Worm (Caenorhabditis elegans): ENCODE data around the gene Y61B8B.3.

Y61B8B.3 gene

ce11 chrV:17312386-17312785, at the start of gene Y61B8B.3:
Gene Y61B8B.3 (minus strand): TSS chrV:17312486.
- no peak for TF ChIP-seq W03F9.2 (tag; optimal IDR thresholded peaks at IDR 0.05)
- TF ChIP-seq him-1 (tag; optimal IDR thresholded peaks at IDR 0.05): no peak

ce11 chrV:17352827-17353373, 40.6 kb upstream of the Y61B8B.3 start, which contains the start of the genes fbxa-134 and F47H4.2:
Gene fbxa-134 (minus strand): TSS chrV:17352870.
Gene F47H4.2 (plus strand): TSS chrV:17353323.
- TF ChIP-seq him-1 (tag; optimal IDR thresholded peaks at IDR 0.05): no peak
- TF ChIP-seq W03F9.2 (tag; optimal IDR thresholded peaks at IDR 0.05): peak; percentile 14

ce11 chrV:17350093-17350492, 37.8 kb upstream of the Y61B8B.3 start, which contains the start of gene lsy-27:
Gene lsy-27 (minus strand): TSS chrV:17350193.
- TF ChIP-seq dao-5 (tag; optimal IDR thresholded peaks at IDR 0.05) (no peak), W03F9.2 (tag; optimal IDR thresholded peaks at IDR 0.05) (no peak), him-1 (tag; optimal IDR thresholded peaks at IDR 0.05) (no peak)

- no peak for TF ChIP-seq W03F9.2 (tag; optimal IDR thresholded peaks at IDR 0.05)
- TF ChIP-seq dao-5 (tag; optimal IDR thresholded peaks at IDR 0.05): no peak
- no peak for TF ChIP-seq him-1 (tag; optimal IDR thresholded peaks at IDR 0.05)
Measured at ce11 chrV:17347602-17348001, 35.3 kb upstream of the Y61B8B.3 start, which contains the start of gene skr-5. Gene skr-5 (plus strand): TSS chrV:17347902.

- TF ChIP-seq W03F9.2 (tag; optimal IDR thresholded peaks at IDR 0.05) (no peak), him-1 (tag; optimal IDR thresholded peaks at IDR 0.05) (no peak), dao-5 (tag; optimal IDR thresholded peaks at IDR 0.05) (no peak)
Measured at ce11 chrV:17344876-17345275, 32.6 kb upstream of the Y61B8B.3 start, which contains the start of the genes fbxa-188 and fbxa-189. Gene fbxa-188 (minus strand): TSS chrV:17344926. Gene fbxa-189 (plus strand): TSS chrV:17345214.

ce11 chrV:17339349-17339748, 27.1 kb upstream of the Y61B8B.3 start:
- TF ChIP-seq him-1 (tag; optimal IDR thresholded peaks at IDR 0.05): no peak
- TF ChIP-seq W03F9.2 (tag; optimal IDR thresholded peaks at IDR 0.05): no peak
- TF ChIP-seq dao-5 (tag; optimal IDR thresholded peaks at IDR 0.05): no peak

- no peak for TF ChIP-seq W03F9.2 (tag; optimal IDR thresholded peaks at IDR 0.05)
- no peak for TF ChIP-seq dao-5 (tag; optimal IDR thresholded peaks at IDR 0.05)
- TF ChIP-seq him-1 (tag; optimal IDR thresholded peaks at IDR 0.05): no peak
Measured at ce11 chrV:17331340-17331739, 19.1 kb upstream of the Y61B8B.3 start, which contains the start of gene fbxa-185. Gene fbxa-185 (plus strand): TSS chrV:17331640.

ce11 chrV:17328497-17328896, 16.2 kb upstream of the Y61B8B.3 start, which contains the start of gene srg-44:
Gene srg-44 (plus strand): TSS chrV:17328797.
- TF ChIP-seq W03F9.2 (tag; optimal IDR thresholded peaks at IDR 0.05): no peak
- no peak for TF ChIP-seq him-1 (tag; optimal IDR thresholded peaks at IDR 0.05)
- TF ChIP-seq dao-5 (tag; optimal IDR thresholded peaks at IDR 0.05): no peak

- TF ChIP-seq dao-5 (tag; optimal IDR thresholded peaks at IDR 0.05): no peak
- TF ChIP-seq W03F9.2 (tag; optimal IDR thresholded peaks at IDR 0.05): no peak
- no peak for TF ChIP-seq him-1 (tag; optimal IDR thresholded peaks at IDR 0.05)
Measured at ce11 chrV:17327867-17328266, 15.6 kb upstream of the Y61B8B.3 start, which contains the start of gene sdz-16. Gene sdz-16 (minus strand): TSS chrV:17327967.

- no peak for TF ChIP-seq W03F9.2 (tag; optimal IDR thresholded peaks at IDR 0.05)
- no peak for TF ChIP-seq him-1 (tag; optimal IDR thresholded peaks at IDR 0.05)
- no peak for TF ChIP-seq dao-5 (tag; optimal IDR thresholded peaks at IDR 0.05)
Measured at ce11 chrV:17323876-17324275, 11.6 kb upstream of the Y61B8B.3 start.

ce11 chrV:17322397-17322909, 10.2 kb upstream of the Y61B8B.3 start, which contains the start of gene F31E9.3:
Gene F31E9.3 (plus strand): TSS chrV:17322590.
- TF ChIP-seq him-1 (tag; optimal IDR thresholded peaks at IDR 0.05): no peak
- TF ChIP-seq dao-5 (tag; optimal IDR thresholded peaks at IDR 0.05): no peak
- no peak for TF ChIP-seq W03F9.2 (tag; optimal IDR thresholded peaks at IDR 0.05)

ce11 chrV:17317786-17318185, 5.5 kb upstream of the Y61B8B.3 start, which contains the start of gene srz-58:
Gene srz-58 (plus strand): TSS chrV:17318147.
- TF ChIP-seq dao-5 (tag; optimal IDR thresholded peaks at IDR 0.05): no peak
- TF ChIP-seq W03F9.2 (tag; optimal IDR thresholded peaks at IDR 0.05): no peak
- TF ChIP-seq him-1 (tag; optimal IDR thresholded peaks at IDR 0.05): no peak

- TF ChIP-seq dao-5 (tag; optimal IDR thresholded peaks at IDR 0.05) (no peak), W03F9.2 (tag; optimal IDR thresholded peaks at IDR 0.05) (no peak), him-1 (tag; optimal IDR thresholded peaks at IDR 0.05) (no peak)
Measured at ce11 chrV:17317297-17317696, 5.0 kb upstream of the Y61B8B.3 start.

- no peak for TF ChIP-seq him-1 (tag; optimal IDR thresholded peaks at IDR 0.05)
- no peak for TF ChIP-seq W03F9.2 (tag; optimal IDR thresholded peaks at IDR 0.05)
- TF ChIP-seq dao-5 (tag; optimal IDR thresholded peaks at IDR 0.05): no peak
Measured at ce11 chrV:17315063-17315462, 2.8 kb upstream of the Y61B8B.3 start, which contains the start of gene F31E9.6. Gene F31E9.6 (minus strand): TSS chrV:17315153.
